Fruit fly (Drosophila melanogaster) whole organism, embryonic: Measurements from ENCODE around the gene Sld5.

ENCODE experiments used
- ATbp ChIP-seq: fragments of 200-800 bp; sonication (Bioruptor generic); optimal IDR thresholded peaks from 2 replicates; lab custom pipeline; 2017; ENCODE audit warnings: missing biosample characterization, mild to moderate bottlenecking, missing genetic modification characterization, missing genetic modification reagents
- Bteb2 ChIP-seq: fragments of 200-800 bp; sonication (Bioruptor generic); optimal IDR thresholded peaks from 2 replicates; lab custom pipeline; 2016; ENCODE audit warnings: missing biosample characterization, missing genetic modification characterization
- CG10979 ChIP-seq: fragments of 200-800 bp; sonication (Bioruptor generic); optimal IDR thresholded peaks from 2 replicates; lab custom pipeline; 2018; ENCODE audit warnings: missing biosample characterization, mild to moderate bottlenecking, missing genetic modification characterization, moderate library complexity
- CG11398 ChIP-seq: fragments of 200-800 bp; sonication (Bioruptor generic); optimal IDR thresholded peaks from 2 replicates; lab custom pipeline; 2016; ENCODE audit warnings: missing biosample characterization, missing genetic modification characterization
- CG1233 ChIP-seq: fragments of 200-800 bp; sonication (Bioruptor generic); optimal IDR thresholded peaks from 4 replicates; lab custom pipeline; 2018; ENCODE audit warnings: missing biosample characterization, mild to moderate bottlenecking, missing genetic modification characterization
- CG12659 ChIP-seq: fragments of 200-800 bp; sonication (Bioruptor generic); optimal IDR thresholded peaks from 3 replicates; lab custom pipeline; 2017; ENCODE audit warnings: mild to moderate bottlenecking, missing biosample characterization, missing genetic modification reagents, missing genetic modification characterization
- CG18599 ChIP-seq: fragments of 200-800 bp; sonication (Bioruptor generic); optimal IDR thresholded peaks from 3 replicates; lab custom pipeline; 2017; ENCODE audit warnings: missing biosample characterization, missing genetic modification characterization, mild to moderate bottlenecking, moderate library complexity, missing genetic modification reagents
- CG2116 ChIP-seq: fragments of 200-800 bp; sonication (Bioruptor generic); optimal IDR thresholded peaks from 3 replicates; lab custom pipeline; 2018; ENCODE audit warnings: missing biosample characterization, mild to moderate bottlenecking, missing genetic modification characterization
- CG2129 ChIP-seq: fragments of 200-800 bp; sonication (Bioruptor generic); IDR thresholded peaks from 2 replicates; pipeline ENCODE4 v1.3.6; 2022; ENCODE audit warnings: missing biosample characterization, missing genetic modification characterization; ENCODE audit not compliant: partially characterized antibody
- CG30431 ChIP-seq: fragments of 200-800 bp; sonication (Bioruptor generic); optimal IDR thresholded peaks from 2 replicates; lab custom pipeline; 2017; ENCODE audit warnings: missing biosample characterization, missing genetic modification characterization
- CG3281 ChIP-seq: fragments of 200-800 bp; sonication (Bioruptor generic); optimal IDR thresholded peaks from 3 replicates; lab custom pipeline; 2017; ENCODE audit warnings: missing biosample characterization, mild to moderate bottlenecking, missing genetic modification characterization
- CG4404 ChIP-seq: fragments of 200-800 bp; sonication (Bioruptor generic); IDR thresholded peaks from 2 replicates; pipeline ENCODE4 v1.3.6; 2022; ENCODE audit warnings: missing biosample characterization, missing genetic modification characterization
- CG8281 ChIP-seq: fragments of 200-800 bp; sonication (Bioruptor generic); optimal IDR thresholded peaks from 2 replicates; lab custom pipeline; 2018; ENCODE audit warnings: missing biosample characterization, mild to moderate bottlenecking, missing genetic modification characterization, moderate library complexity
- CG8478 ChIP-seq: fragments of >200 bp; optimal IDR thresholded peaks from 2 replicates; lab custom pipeline; 2018
- CG8765 ChIP-seq: fragments of 200-800 bp; sonication (Bioruptor generic); IDR thresholded peaks from 2 replicates; pipeline ENCODE4 v1.3.6; 2022; ENCODE audit warnings: missing biosample characterization, missing genetic modification characterization
- Dek ChIP-seq: fragments of 200-800 bp; sonication (Bioruptor generic); optimal IDR thresholded peaks from 3 replicates; lab custom pipeline; 2019; ENCODE audit warnings: missing biosample characterization, mild to moderate bottlenecking, missing genetic modification characterization, moderate library complexity
- Dref ChIP-seq: fragments of 200-800 bp; sonication (Bioruptor generic); IDR thresholded peaks from 2 replicates; pipeline ENCODE4 v1.3.6; 2022; ENCODE audit warnings: missing biosample characterization, missing genetic modification characterization
- E2f1 ChIP-seq: fragments of 200-800 bp; sonication (Bioruptor generic); IDR thresholded peaks from 2 replicates; pipeline ENCODE4 v1.3.6; 2022; ENCODE audit warnings: missing biosample characterization, missing genetic modification characterization
- Ets97D ChIP-seq: fragments of 200-800 bp; sonication (Bioruptor generic); optimal IDR thresholded peaks from 3 replicates; lab custom pipeline; 2016; ENCODE audit warnings: missing biosample characterization, missing genetic modification characterization
- Fer1 ChIP-seq: fragments of 200-800 bp; sonication (Bioruptor generic); optimal IDR thresholded peaks from 2 replicates; lab custom pipeline; 2017; ENCODE audit warnings: missing biosample characterization, mild to moderate bottlenecking, missing genetic modification characterization
- HLHmδ ChIP-seq: fragments of 200-800 bp; sonication (Bioruptor generic); optimal IDR thresholded peaks from 2 replicates; lab custom pipeline; 2018; ENCODE audit warnings: missing biosample characterization, mild to moderate bottlenecking, missing genetic modification characterization, moderate library complexity
- Jarid2 ChIP-seq: fragments of 200-800 bp; sonication (Bioruptor generic); optimal IDR thresholded peaks from 3 replicates; lab custom pipeline; 2017; ENCODE audit warnings: mild to moderate bottlenecking, missing biosample characterization, missing genetic modification reagents, missing genetic modification characterization
- NC2α ChIP-seq: fragments of 200-800 bp; sonication (Bioruptor generic); optimal IDR thresholded peaks from 2 replicates; lab custom pipeline; 2016; ENCODE audit warnings: missing biosample characterization, missing genetic modification characterization
- Vsx1 ChIP-seq: fragments of 200-800 bp; sonication (Bioruptor generic); optimal IDR thresholded peaks from 2 replicates; lab custom pipeline; 2017; ENCODE audit warnings: missing biosample characterization, mild to moderate bottlenecking, missing genetic modification characterization, missing genetic modification reagents
- al ChIP-seq: fragments of 200-800 bp; sonication (Bioruptor generic); IDR thresholded peaks from 2 replicates; pipeline ENCODE4 v1.3.6; 2022; ENCODE audit warnings: missing biosample characterization, missing genetic modification characterization
- bab2 ChIP-seq: fragments of 200-800 bp; sonication (Bioruptor generic); optimal IDR thresholded peaks from 2 replicates; lab custom pipeline; 2016; ENCODE audit warnings: missing biosample characterization, missing genetic modification characterization
- bcd ChIP-seq: fragments of 200-800 bp; sonication (Bioruptor generic); optimal IDR thresholded peaks from 2 replicates; lab custom pipeline; 2017; ENCODE audit warnings: missing biosample characterization, mild to moderate bottlenecking, missing genetic modification characterization
- crol ChIP-seq: fragments of 200-800 bp; sonication (Bioruptor generic); IDR thresholded peaks from 2 replicates; pipeline ENCODE4 v1.3.6; 2022; ENCODE audit warnings: missing biosample characterization, missing genetic modification characterization
- cwo ChIP-seq: fragments of 200-800 bp; sonication (Bioruptor generic); optimal IDR thresholded peaks from 3 replicates; lab custom pipeline; 2017; ENCODE audit warnings: missing biosample characterization, missing genetic modification characterization, mild to moderate bottlenecking, moderate library complexity, missing genetic modification reagents
- dati ChIP-seq: fragments of 200-800 bp; sonication (Bioruptor generic); IDR thresholded peaks from 2 replicates; pipeline ENCODE4 v1.3.6; 2022; ENCODE audit warnings: missing biosample characterization, missing genetic modification characterization
- fd96Cb ChIP-seq: fragments of 200-800 bp; sonication (Bioruptor generic); optimal IDR thresholded peaks from 2 replicates; lab custom pipeline; 2018; ENCODE audit warnings: missing biosample characterization, mild to moderate bottlenecking, missing genetic modification characterization, moderate library complexity
- gsb ChIP-seq: fragments of 200-800 bp; sonication (Bioruptor generic); IDR thresholded peaks from 2 replicates; pipeline ENCODE4 v1.3.6; 2022; ENCODE audit warnings: missing biosample characterization, missing genetic modification characterization
- gt ChIP-seq: fragments of 200-800 bp; sonication (Bioruptor generic); IDR thresholded peaks from 2 replicates; pipeline ENCODE4 v1.3.6; 2022; ENCODE audit warnings: missing biosample characterization, missing genetic modification characterization
- hbn ChIP-seq: fragments of 200-800 bp; sonication (Bioruptor generic); IDR thresholded peaks from 2 replicates; pipeline ENCODE4 v1.3.6; 2022; ENCODE audit warnings: missing biosample characterization, missing genetic modification characterization; ENCODE audit not compliant: partially characterized antibody
- hth ChIP-seq: fragments of >200 bp; optimal IDR thresholded peaks from 2 replicates; lab custom pipeline; 2017; ENCODE audit warnings: inconsistent platforms
- insv ChIP-seq, 2 experiments: fragments of 200-800 bp; sonication (Bioruptor generic); optimal IDR thresholded peaks; 3 replicates each; lab custom pipeline; 2016 to 2018; ENCODE audit warnings: missing biosample characterization in 2 of 2, missing genetic modification characterization in 2 of 2
- maf-S ChIP-seq: fragments of 200-800 bp; sonication (Bioruptor generic); optimal IDR thresholded peaks from 2 replicates; lab custom pipeline; 2016; ENCODE audit warnings: missing biosample characterization, missing genetic modification characterization
- mirr ChIP-seq: fragments of 200-800 bp; sonication (Bioruptor generic); optimal IDR thresholded peaks from 3 replicates; lab custom pipeline; 2018; ENCODE audit warnings: missing biosample characterization, mild to moderate bottlenecking, missing genetic modification characterization
- nerfin-1 ChIP-seq: fragments of 200-800 bp; sonication (Bioruptor generic); optimal IDR thresholded peaks from 3 replicates; lab custom pipeline; 2019; ENCODE audit warnings: missing biosample characterization, mild to moderate bottlenecking, missing genetic modification characterization, moderate library complexity
- oc ChIP-seq: fragments of 200-800 bp; sonication (Bioruptor generic); optimal IDR thresholded peaks from 2 replicates; lab custom pipeline; 2018; ENCODE audit warnings: missing biosample characterization, mild to moderate bottlenecking, missing genetic modification characterization, moderate library complexity
- odd ChIP-seq: fragments of 200-800 bp; sonication (Bioruptor generic); optimal IDR thresholded peaks from 2 replicates; lab custom pipeline; 2017; ENCODE audit warnings: missing biosample characterization, mild to moderate bottlenecking, missing genetic modification characterization
- phol ChIP-seq: fragments of 200-800 bp; sonication (Bioruptor generic); optimal IDR thresholded peaks from 3 replicates; lab custom pipeline; 2018; ENCODE audit warnings: missing biosample characterization, mild to moderate bottlenecking, missing genetic modification characterization, moderate library complexity
- pros ChIP-seq: fragments of 200-800 bp; sonication (Bioruptor generic); optimal IDR thresholded peaks from 3 replicates; lab custom pipeline; 2019; ENCODE audit warnings: missing biosample characterization, mild to moderate bottlenecking, missing genetic modification characterization, moderate library complexity
- scrt ChIP-seq: fragments of 200-800 bp; sonication (Bioruptor generic); optimal IDR thresholded peaks from 2 replicates; lab custom pipeline; 2018; ENCODE audit warnings: missing biosample characterization, mild to moderate bottlenecking, missing genetic modification characterization, moderate library complexity
- sens-2 ChIP-seq: fragments of 200-800 bp; sonication (Bioruptor generic); IDR thresholded peaks from 2 replicates; pipeline ENCODE4 v1.3.6; 2022; ENCODE audit warnings: missing biosample characterization, missing genetic modification characterization
- stwl ChIP-seq: fragments of 200-800 bp; sonication (Bioruptor generic); optimal IDR thresholded peaks from 3 replicates; lab custom pipeline; 2018; ENCODE audit warnings: missing biosample characterization, mild to moderate bottlenecking, missing genetic modification characterization, moderate library complexity
- unpg ChIP-seq: fragments of 200-800 bp; sonication (Bioruptor generic); optimal IDR thresholded peaks from 3 replicates; lab custom pipeline; 2018; ENCODE audit warnings: missing biosample characterization, mild to moderate bottlenecking, missing genetic modification characterization, moderate library complexity
- wdn ChIP-seq: fragments of 200-800 bp; sonication (Bioruptor generic); IDR thresholded peaks from 2 replicates; pipeline ENCODE4 v1.3.6; 2022; ENCODE audit warnings: missing biosample characterization, missing genetic modification characterization

The Sld5 gene

DNA sequence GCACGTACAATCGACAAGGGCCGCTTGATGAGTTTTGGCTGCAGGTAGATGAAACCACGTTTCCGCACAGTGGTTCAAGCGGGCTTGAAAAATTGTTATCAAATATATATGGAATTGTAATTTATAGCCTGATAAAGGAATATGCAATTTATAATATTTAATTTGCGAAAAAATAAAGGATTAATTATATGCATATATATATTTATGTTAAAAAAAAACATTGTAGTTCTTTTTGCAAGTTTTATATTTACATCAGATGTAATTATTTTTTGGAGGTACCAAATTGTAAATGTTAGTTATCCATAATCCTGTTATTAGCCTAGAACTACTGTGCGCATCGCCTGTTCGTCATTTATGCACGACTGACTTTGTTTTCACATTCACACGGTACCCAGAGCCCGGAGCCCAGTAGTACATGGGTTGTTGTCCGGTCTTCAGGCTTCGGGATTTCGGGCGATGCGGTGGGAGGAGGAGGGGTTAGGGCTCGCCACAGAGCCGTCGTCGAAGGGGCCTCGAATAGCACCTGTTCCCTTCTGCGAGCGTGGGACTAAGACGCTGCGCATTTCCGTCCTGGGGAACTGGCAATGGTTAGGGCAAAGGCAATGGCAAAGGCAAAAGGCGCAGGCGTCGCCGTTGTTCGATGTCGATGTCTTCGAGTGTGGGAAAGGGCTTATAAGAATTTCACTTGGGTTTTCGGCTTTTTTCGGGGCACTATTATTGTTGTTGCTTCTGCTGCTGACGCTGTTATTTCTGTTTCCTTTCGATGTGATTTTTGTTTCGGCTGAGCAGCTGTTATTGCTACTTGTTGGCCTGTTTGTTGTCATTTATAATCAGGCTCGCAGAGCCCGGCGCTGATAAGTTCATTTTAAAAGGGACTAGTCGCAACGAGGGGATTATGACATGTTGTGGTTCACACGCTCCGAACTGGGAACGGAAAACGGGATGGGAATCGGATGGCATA is 38.3 kb downstream of the Sld5 start (continued):
- TF ChIP-seq CG8281 (tag; lab: Kevin White, UChicago) (peak; percentile 47), HLHmδ (GFP tag; lab: Kevin White, UChicago) (peak; percentile 93), insv (GFP tag; optimal IDR thresholded peaks at IDR 0.05; lab: Kevin White, UChicago) (peak in 1 of 2 experiments; percentile 81), dati (GFP tag; lab: Robert Waterston, UW) (no peak), CG4404 (GFP tag; lab: Robert Waterston, UW) (peak; percentile 94), crol (peak; percentile 94), CG8478 (lab: Kevin White, UChicago) (no peak), gt (GFP tag; lab: Robert Waterston, UW) (no peak), CG18599 (peak; percentile 69), CG8765 (GFP tag; lab: Robert Waterston, UW) (peak; percentile 56; the same call in 1 of the 2 replicates), Dek (peak; percentile 36), CG2116 (GFP tag; lab: Kevin White, UChicago) (peak; percentile 54), Dref (GFP tag; lab: Robert Waterston, UW) (no peak), Jarid2 (no peak), bcd (peak; percentile 62), maf-S (GFP tag; lab: Kevin White, UChicago) (no peak), unpg (GFP tag; lab: Kevin White, UChicago) (peak; percentile 85), Ets97D (GFP tag; lab: Kevin White, UChicago) (no peak), CG30431 (GFP tag; lab: Kevin White, UChicago) (peak; percentile 83), wdn (GFP tag; lab: Robert Waterston, UW) (no peak), pros (GFP tag; lab: Kevin White, UChicago) (peak; percentile 87), Vsx1 (GFP tag; lab: Kevin White, UChicago) (peak; percentile 77), fd96Cb (tag; lab: Kevin White, UChicago) (peak; percentile 89), hbn (GFP tag; lab: Robert Waterston, UW) (no peak), gsb (GFP tag; lab: Robert Waterston, UW) (no peak), oc (tag; lab: Kevin White, UChicago) (peak; percentile 52), stwl (tag; lab: Kevin White, UChicago) (peak; percentile 62), sens-2 (0 out of 2 replicates have a peak, but pooled peaks have one; percentile 40), hth (lab: Kevin White, UChicago) (no peak), CG11398 (GFP tag; lab: Kevin White, UChicago) (no peak), CG2129 (no peak), Bteb2 (GFP tag; lab: Kevin White, UChicago) (no peak), bab2 (GFP tag; lab: Kevin White, UChicago) (peak; percentile 16), CG10979 (tag; lab: Kevin White, UChicago) (peak; percentile 97), cwo (peak; percentile 24), odd (GFP tag; lab: Kevin White, UChicago) (peak; percentile 72), Fer1 (GFP tag; lab: Kevin White, UChicago) (peak; percentile 24), phol (tag; lab: Kevin White, UChicago) (peak; percentile 93), nerfin-1 (peak; percentile 86), scrt (GFP tag; lab: Kevin White, UChicago) (peak; percentile 40), al (GFP tag; lab: Robert Waterston, UW) (no peak), ATbp (GFP tag; lab: Kevin White, UChicago) (peak; percentile 66), E2f1 (GFP tag; lab: Robert Waterston, UW) (peak; percentile 63), NC2α (GFP tag; lab: Kevin White, UChicago) (no peak), CG12659 (GFP tag; lab: Kevin White, UChicago) (peak; percentile 69), CG1233 (GFP tag; lab: Kevin White, UChicago) (peak; percentile 86), mirr (no peak), CG3281 (peak; percentile 37)
